Fruit fly (Drosophila melanogaster) whole organism, embryonic: ENCODE measurements around the gene al.

Experiments used
- BtbVII ChIP-seq: fragments of 200-800 bp; sonication (Bioruptor generic); optimal IDR thresholded peaks from 3 replicates; lab custom pipeline; 2017; ENCODE audit warnings: missing biosample characterization, mild to moderate bottlenecking, missing genetic modification characterization
- CG13624 ChIP-seq: fragments of 200-800 bp; sonication (Bioruptor generic); optimal IDR thresholded peaks from 2 replicates; lab custom pipeline; 2016; ENCODE audit warnings: missing biosample characterization, missing genetic modification characterization
- CG14441 ChIP-seq: fragments of 200-800 bp; sonication (Bioruptor generic); IDR thresholded peaks from 2 replicates; pipeline ENCODE4 v1.3.6; 2022; ENCODE audit warnings: missing biosample characterization, missing genetic modification characterization
- CG16813 ChIP-seq: fragments of 200-800 bp; sonication (Bioruptor generic); IDR thresholded peaks from 3 replicates; pipeline ENCODE4 v1.3.6; 2022; ENCODE audit warnings: missing biosample characterization, missing genetic modification characterization; ENCODE audit not compliant: partially characterized antibody
- CG16863 ChIP-seq: fragments of 200-800 bp; sonication (Bioruptor generic); optimal IDR thresholded peaks from 3 replicates; lab custom pipeline; 2016; ENCODE audit warnings: missing biosample characterization, missing genetic modification characterization
- CG17186 ChIP-seq: fragments of 200-800 bp; sonication (Bioruptor generic); optimal IDR thresholded peaks from 3 replicates; lab custom pipeline; 2017; ENCODE audit warnings: missing biosample characterization, missing genetic modification reagents, missing genetic modification characterization
- CG17359 ChIP-seq: fragments of 200-800 bp; sonication (Bioruptor generic); optimal IDR thresholded peaks from 3 replicates; lab custom pipeline; 2018; ENCODE audit warnings: missing biosample characterization, mild to moderate bottlenecking, missing genetic modification characterization, moderate library complexity
- CG18476 ChIP-seq: fragments of 200-800 bp; sonication (Bioruptor generic); optimal IDR thresholded peaks from 2 replicates; lab custom pipeline; 2016; ENCODE audit warnings: missing biosample characterization, mild to moderate bottlenecking, missing genetic modification characterization
- CG32767 ChIP-seq: fragments of 200-800 bp; sonication (Bioruptor generic); IDR thresholded peaks from 2 replicates; pipeline ENCODE4 v1.3.6; 2022; ENCODE audit warnings: missing biosample characterization, missing genetic modification characterization
- CG4328 ChIP-seq: fragments of 200-800 bp; sonication (Bioruptor generic); optimal IDR thresholded peaks from 3 replicates; lab custom pipeline; 2017; ENCODE audit warnings: missing biosample characterization, missing genetic modification reagents, missing genetic modification characterization
- CG4404 ChIP-seq: fragments of 200-800 bp; sonication (Bioruptor generic); IDR thresholded peaks from 2 replicates; pipeline ENCODE4 v1.3.6; 2022; ENCODE audit warnings: missing biosample characterization, missing genetic modification characterization
- CG6813 ChIP-seq: fragments of 200-800 bp; sonication (Bioruptor generic); optimal IDR thresholded peaks from 2 replicates; lab custom pipeline; 2017; ENCODE audit warnings: missing biosample characterization, missing genetic modification characterization, mild to moderate bottlenecking, moderate library complexity, missing genetic modification reagents
- CG8290 ChIP-seq, 3 experiments: fragments of 200-800 bp; sonication (Bioruptor generic); optimal IDR thresholded peaks; 2 replicates each; lab custom pipeline; 2016 to 2019; ENCODE audit warnings: missing biosample characterization in 3 of 3, missing genetic modification characterization in 3 of 3, mild to moderate bottlenecking in 2 of 3, moderate library complexity in 1 of 3
- Eip74EF ChIP-seq, 2 experiments: fragments of 200-800 bp in 1 of 2; fragments of >200 bp in 1 of 2; sonication (Bioruptor generic) in 1 of 2; optimal IDR thresholded peaks; 2 replicates each; lab custom pipeline; 2017 to 2019; ENCODE audit warnings: missing biosample characterization in 2 of 2, missing genetic modification characterization in 2 of 2, mild to moderate bottlenecking in 1 of 2, moderate library complexity in 1 of 2
- Fer3 ChIP-seq: fragments of 200-800 bp; sonication (Bioruptor generic); optimal IDR thresholded peaks from 2 replicates; lab custom pipeline; 2018; ENCODE audit warnings: missing biosample characterization, mild to moderate bottlenecking, missing genetic modification characterization, moderate library complexity
- H15 ChIP-seq: fragments of 200-800 bp; sonication (Bioruptor generic); IDR thresholded peaks from 3 replicates; pipeline ENCODE4 v1.3.6; 2022; ENCODE audit warnings: missing biosample characterization, missing genetic modification characterization
- Hr3 ChIP-seq: fragments of 200-800 bp; sonication (Bioruptor generic); optimal IDR thresholded peaks from 3 replicates; lab custom pipeline; 2016; ENCODE audit warnings: missing biosample characterization, missing genetic modification characterization
- Hr51 ChIP-seq, 2 experiments: fragments of 200-800 bp; sonication (Bioruptor generic); optimal IDR thresholded peaks; 2 replicates in 1 of 2; 3 replicates in 1 of 2; lab custom pipeline; 2016 to 2018; ENCODE audit warnings: missing biosample characterization in 2 of 2, missing genetic modification characterization in 2 of 2, mild to moderate bottlenecking in 1 of 2, moderate library complexity in 1 of 2
- Hr78 ChIP-seq, 2 experiments: fragments of 200-800 bp in 1 of 2; fragments of >200 bp in 1 of 2; sonication (Bioruptor generic) in 1 of 2; optimal IDR thresholded peaks; 2 replicates each; lab custom pipeline; 2017 to 2019; ENCODE audit warnings: missing biosample characterization in 2 of 2, missing genetic modification characterization in 2 of 2, mild to moderate bottlenecking in 1 of 2, moderate library complexity in 1 of 2
- Hsf ChIP-seq: fragments of 200-800 bp; sonication (Bioruptor generic); optimal IDR thresholded peaks from 3 replicates; lab custom pipeline; 2016; ENCODE audit warnings: missing biosample characterization, missing genetic modification characterization
- Lhr ChIP-seq: fragments of 200-800 bp; sonication (Bioruptor generic); optimal IDR thresholded peaks from 3 replicates; lab custom pipeline; 2017; ENCODE audit warnings: mild to moderate bottlenecking, missing biosample characterization, missing genetic modification reagents, missing genetic modification characterization
- Mad ChIP-seq: fragments of 200-800 bp; sonication (Bioruptor generic); optimal IDR thresholded peaks from 2 replicates; lab custom pipeline; 2016; ENCODE audit warnings: missing biosample characterization, missing genetic modification characterization
- Oaz ChIP-seq: fragments of 200-800 bp; sonication (Bioruptor generic); IDR thresholded peaks from 2 replicates; pipeline ENCODE4 v1.3.6; 2022; ENCODE audit warnings: missing biosample characterization, missing genetic modification characterization
- Oli ChIP-seq: fragments of 200-800 bp; sonication (Bioruptor generic); optimal IDR thresholded peaks from 2 replicates; lab custom pipeline; 2018; ENCODE audit warnings: missing biosample characterization, mild to moderate bottlenecking, missing genetic modification characterization, moderate library complexity
- Stat92E ChIP-seq, 3 experiments: fragments of >200 bp in 2 of 3; fragments of 200-800 bp in 1 of 3; sonication (Bioruptor generic) in 1 of 3; optimal IDR thresholded peaks; 2 replicates each; lab custom pipeline; 2017 to 2019; ENCODE audit warnings: missing biosample characterization in 3 of 3, missing genetic modification characterization in 3 of 3, mild to moderate bottlenecking in 1 of 3, moderate library complexity in 1 of 3
- Usf ChIP-seq: fragments of 200-800 bp; sonication (Bioruptor generic); optimal IDR thresholded peaks from 2 replicates; lab custom pipeline; 2017; ENCODE audit warnings: missing genotype, missing biosample characterization, missing genetic modification characterization
- YL-1 ChIP-seq: fragments of 200-800 bp; sonication (Bioruptor generic); optimal IDR thresholded peaks from 3 replicates; lab custom pipeline; 2017; ENCODE audit warnings: missing biosample characterization, mild to moderate bottlenecking, missing genetic modification characterization
- ac ChIP-seq: fragments of 200-800 bp; sonication (Bioruptor generic); optimal IDR thresholded peaks from 3 replicates; lab custom pipeline; 2017; ENCODE audit warnings: missing biosample characterization, mild to moderate bottlenecking, missing genetic modification characterization
- ato ChIP-seq: fragments of 200-800 bp; sonication (Bioruptor generic); IDR thresholded peaks from 2 replicates; pipeline ENCODE4 v1.3.6; 2022; ENCODE audit warnings: missing biosample characterization, missing genetic modification characterization; ENCODE audit not compliant: partially characterized antibody
- az2 ChIP-seq: fragments of 200-800 bp; sonication (Bioruptor generic); optimal IDR thresholded peaks from 3 replicates; lab custom pipeline; 2016; ENCODE audit warnings: missing biosample characterization, missing genetic modification characterization
- bigmax ChIP-seq: fragments of 200-800 bp; sonication (Bioruptor generic); optimal IDR thresholded peaks from 2 replicates; lab custom pipeline; 2018; ENCODE audit warnings: missing biosample characterization, mild to moderate bottlenecking, missing genetic modification characterization
- crc ChIP-seq: fragments of 200-800 bp; sonication (Bioruptor generic); optimal IDR thresholded peaks from 2 replicates; lab custom pipeline; 2016; ENCODE audit warnings: missing biosample characterization, missing genetic modification characterization
- dm ChIP-seq: fragments of 200-800 bp; sonication (Bioruptor generic); optimal IDR thresholded peaks from 3 replicates; lab custom pipeline; 2016; ENCODE audit warnings: missing biosample characterization, missing genetic modification characterization
- fd64A ChIP-seq: fragments of 200-800 bp; sonication (Bioruptor generic); optimal IDR thresholded peaks from 3 replicates; lab custom pipeline; 2018; ENCODE audit warnings: missing biosample characterization, mild to moderate bottlenecking, missing genetic modification characterization
- ftz-f1 ChIP-seq: fragments of 200-800 bp; sonication (Bioruptor generic); optimal IDR thresholded peaks from 2 replicates; lab custom pipeline; 2016; ENCODE audit warnings: missing biosample characterization, missing genetic modification characterization
- gce ChIP-seq: fragments of 200-800 bp; sonication (Bioruptor generic); IDR thresholded peaks from 3 replicates; pipeline ENCODE4 v1.3.6; 2022; ENCODE audit warnings: missing biosample characterization, missing genetic modification characterization
- grau ChIP-seq: fragments of 200-800 bp; optimal IDR thresholded peaks from 3 replicates; lab custom pipeline; 2019; ENCODE audit warnings: missing biosample characterization, mild to moderate bottlenecking, missing genetic modification characterization, moderate library complexity
- hkb ChIP-seq, 2 experiments: fragments of 200-800 bp in 1 of 2; fragments of >200 bp in 1 of 2; sonication (Bioruptor generic) in 1 of 2; IDR thresholded peaks in 1 of 2; optimal IDR thresholded peaks in 1 of 2; 2 replicates each; pipeline versions ENCODE4 v1.3.6 to Lab custom; 2017 to 2022; ENCODE audit warnings: missing biosample characterization in 1 of 2, missing genetic modification characterization in 1 of 2
- ind ChIP-seq: fragments of 200-800 bp; sonication (Bioruptor generic); optimal IDR thresholded peaks from 3 replicates; lab custom pipeline; 2016; ENCODE audit warnings: missing biosample characterization, missing genetic modification characterization
- pfk ChIP-seq: fragments of 200-800 bp; sonication (Bioruptor generic); optimal IDR thresholded peaks from 2 replicates; lab custom pipeline; 2018; ENCODE audit warnings: missing biosample characterization, mild to moderate bottlenecking, missing genetic modification characterization, moderate library complexity
- pita ChIP-seq: fragments of 200-800 bp; sonication (Bioruptor generic); optimal IDR thresholded peaks from 2 replicates; lab custom pipeline; 2017; ENCODE audit warnings: missing biosample characterization, mild to moderate bottlenecking, missing genetic modification characterization
- pros ChIP-seq: fragments of 200-800 bp; sonication (Bioruptor generic); optimal IDR thresholded peaks from 3 replicates; lab custom pipeline; 2019; ENCODE audit warnings: missing biosample characterization, mild to moderate bottlenecking, missing genetic modification characterization, moderate library complexity
- scrt ChIP-seq: fragments of 200-800 bp; sonication (Bioruptor generic); optimal IDR thresholded peaks from 2 replicates; lab custom pipeline; 2018; ENCODE audit warnings: missing biosample characterization, mild to moderate bottlenecking, missing genetic modification characterization, moderate library complexity
- seq ChIP-seq: fragments of 200-800 bp; sonication (Bioruptor generic); IDR thresholded peaks from 2 replicates; pipeline ENCODE4 v1.3.6; 2022; ENCODE audit warnings: missing biosample characterization, missing genetic modification characterization
- stwl ChIP-seq: fragments of 200-800 bp; sonication (Bioruptor generic); optimal IDR thresholded peaks from 3 replicates; lab custom pipeline; 2018; ENCODE audit warnings: missing biosample characterization, mild to moderate bottlenecking, missing genetic modification characterization, moderate library complexity
- tna ChIP-seq: fragments of 200-800 bp; sonication (Bioruptor generic); IDR thresholded peaks from 2 replicates; pipeline ENCODE4 v1.3.6; 2022; ENCODE audit warnings: missing biosample characterization, missing genetic modification characterization; ENCODE audit not compliant: partially characterized antibody
- vnd ChIP-seq: fragments of 200-800 bp; sonication (Bioruptor generic); IDR thresholded peaks from 3 replicates; pipeline ENCODE4 v1.3.6; 2022; ENCODE audit warnings: missing biosample characterization, missing genetic modification characterization; ENCODE audit not compliant: partially characterized antibody

The al gene

dm6 chr2L:421119-421821, 43.4 kb downstream of the al start, which contains the start of the genes CG11885 and CG13692 (continued):
- no peak for TF ChIP-seq CG6813 (GFP tag; lab: Kevin White, UChicago)
- no peak for TF ChIP-seq hkb (optimal IDR thresholded peaks at IDR 0.05; lab: Kevin White, UChicago)
- 0 out of 2 replicates have a peak, but pooled peaks have one; percentile 37 for TF ChIP-seq hkb (GFP tag; IDR thresholded peaks at IDR 0.05; lab: Robert Waterston, UW)
- TF ChIP-seq H15: no peak
- no peak for TF ChIP-seq pfk (GFP tag; lab: Kevin White, UChicago)
- TF ChIP-seq scrt (GFP tag; lab: Kevin White, UChicago): no peak
- TF ChIP-seq pros: no peak
- peak; percentile 8 for TF ChIP-seq Hsf
- TF ChIP-seq dm: peak; percentile 79
- no peak for TF ChIP-seq Eip74EF (GFP tag; optimal IDR thresholded peaks at IDR 0.05; lab: Kevin White, UChicago)
- peak; percentile 100 for TF ChIP-seq stwl (tag; lab: Kevin White, UChicago)
- no peak for TF ChIP-seq Oaz (GFP tag; lab: Robert Waterston, UW)
- TF ChIP-seq CG13624 (GFP tag; lab: Kevin White, UChicago): peak; percentile 65
- peak; percentile 21 for TF ChIP-seq az2 (GFP tag; lab: Kevin White, UChicago)
- TF ChIP-seq CG4328 (GFP tag; lab: Kevin White, UChicago): no peak
- peak; percentile 93 for TF ChIP-seq CG8290 (GFP tag; optimal IDR thresholded peaks at IDR 0.05; lab: Kevin White, UChicago)
- peak in 1 of 2 experiments; percentile 88 for TF ChIP-seq CG8290 (tag; optimal IDR thresholded peaks at IDR 0.05; lab: Kevin White, UChicago)
- no peak for TF ChIP-seq Hr78 (GFP tag; optimal IDR thresholded peaks at IDR 0.05; lab: Kevin White, UChicago)
- no peak for TF ChIP-seq ac (GFP tag; lab: Kevin White, UChicago)
- peak; percentile 95 for TF ChIP-seq tna
- peak; percentile 97 for TF ChIP-seq ato (GFP tag; lab: Robert Waterston, UW)
- TF ChIP-seq CG17186 (GFP tag; lab: Kevin White, UChicago): peak; percentile 85
- TF ChIP-seq bigmax (GFP tag; lab: Kevin White, UChicago): peak; percentile 31
- TF ChIP-seq CG4404 (GFP tag; lab: Robert Waterston, UW): no peak
- peak; percentile 70 for TF ChIP-seq Lhr (GFP tag; lab: Kevin White, UChicago)
- no peak for TF ChIP-seq Hr3
- TF ChIP-seq BtbVII (GFP tag; lab: Kevin White, UChicago): no peak
- TF ChIP-seq seq (GFP tag; lab: Robert Waterston, UW): no peak
- TF ChIP-seq pita (GFP tag; lab: Kevin White, UChicago): no peak
- TF ChIP-seq Fer3: peak; percentile 34
- no peak for TF ChIP-seq fd64A
- TF ChIP-seq ftz-f1 (GFP tag; lab: Kevin White, UChicago): peak; percentile 58
- no peak for TF ChIP-seq CG16863
- TF ChIP-seq Oli (tag; lab: Kevin White, UChicago): no peak
- TF ChIP-seq vnd (GFP tag; lab: Robert Waterston, UW): peak; percentile 93
- TF ChIP-seq CG18476 (GFP tag; lab: Kevin White, UChicago): no peak
- no peak for TF ChIP-seq Usf (GFP tag; lab: Kevin White, UChicago)
- TF ChIP-seq ind (GFP tag; lab: Kevin White, UChicago): no peak
- no peak for TF ChIP-seq CG32767 (GFP tag; lab: Robert Waterston, UW)
- TF ChIP-seq Stat92E (GFP tag; optimal IDR thresholded peaks at IDR 0.05; lab: Kevin White, UChicago): peak in 1 of 3 experiments; percentile 4
- peak; percentile 82 for TF ChIP-seq YL-1 (GFP tag; lab: Kevin White, UChicago)
- TF ChIP-seq CG17359 (tag; lab: Kevin White, UChicago): peak; percentile 16
- TF ChIP-seq gce: no peak
- TF ChIP-seq CG14441: no peak
- peak; percentile 97 for TF ChIP-seq CG16813 (GFP tag; lab: Robert Waterston, UW)
- no peak for TF ChIP-seq crc (GFP tag; lab: Kevin White, UChicago)
- peak in 1 of 2 experiments; percentile 22 for TF ChIP-seq Hr51 (GFP tag; optimal IDR thresholded peaks at IDR 0.05; lab: Kevin White, UChicago)
- peak; percentile 45 for TF ChIP-seq Mad
- TF ChIP-seq grau (tag; lab: Kevin White, UChicago): peak; percentile 57
